Fruit fly (Drosophila melanogaster) whole organism, embryonic: ENCODE results near the gene CG14958.

Experiments
- Antp ChIP-seq: fragments of 200-800 bp; sonication (Bioruptor generic); optimal IDR thresholded peaks from 3 replicates; lab custom pipeline; 2016; ENCODE audit warnings: missing biosample characterization, missing genetic modification characterization
- Asciz ChIP-seq: fragments of 200-800 bp; sonication (Bioruptor generic); optimal IDR thresholded peaks from 2 replicates; lab custom pipeline; 2017; ENCODE audit warnings: missing biosample characterization, mild to moderate bottlenecking, missing genetic modification characterization, missing genetic modification reagents
- B-H2 ChIP-seq: fragments of 200-800 bp; sonication (Bioruptor generic); optimal IDR thresholded peaks from 2 replicates; lab custom pipeline; 2018; ENCODE audit warnings: missing biosample characterization, mild to moderate bottlenecking, missing genetic modification characterization
- Bgb ChIP-seq: fragments of 200-800 bp; sonication (Bioruptor generic); IDR thresholded peaks from 2 replicates; pipeline ENCODE4 v1.3.6; 2022; ENCODE audit warnings: missing biosample characterization, missing genetic modification characterization; ENCODE audit not compliant: partially characterized antibody
- Bteb2 ChIP-seq: fragments of 200-800 bp; sonication (Bioruptor generic); optimal IDR thresholded peaks from 2 replicates; lab custom pipeline; 2016; ENCODE audit warnings: missing biosample characterization, missing genetic modification characterization
- CG10267 ChIP-seq: fragments of 200-800 bp; sonication (Bioruptor generic); optimal IDR thresholded peaks from 2 replicates; lab custom pipeline; 2018; ENCODE audit warnings: missing biosample characterization, mild to moderate bottlenecking, missing genetic modification characterization, moderate library complexity
- CG10321 ChIP-seq: fragments of 200-800 bp; sonication (Bioruptor generic); IDR thresholded peaks from 2 replicates; pipeline ENCODE4 v1.3.6; 2022; ENCODE audit warnings: missing biosample characterization, missing genetic modification characterization
- CG11085 ChIP-seq: fragments of 200-800 bp; sonication (Bioruptor generic); IDR thresholded peaks from 2 replicates; pipeline ENCODE4 v1.3.6; 2022; ENCODE audit warnings: missing biosample characterization, missing genetic modification characterization
- CG13287 ChIP-seq: fragments of 200-800 bp; sonication (Bioruptor generic); IDR thresholded peaks from 2 replicates; pipeline ENCODE4 v1.3.6; 2022; ENCODE audit warnings: missing biosample characterization, missing genetic modification characterization; ENCODE audit not compliant: partially characterized antibody
- CG13296 ChIP-seq: fragments of 200-800 bp; sonication (Bioruptor generic); optimal IDR thresholded peaks from 3 replicates; lab custom pipeline; 2018; ENCODE audit warnings: missing biosample characterization, mild to moderate bottlenecking, missing genetic modification characterization
- CG13624 ChIP-seq: fragments of 200-800 bp; sonication (Bioruptor generic); optimal IDR thresholded peaks from 2 replicates; lab custom pipeline; 2016; ENCODE audit warnings: missing biosample characterization, missing genetic modification characterization
- CG14965 ChIP-seq: fragments of 200-800 bp; sonication (Bioruptor generic); optimal IDR thresholded peaks from 2 replicates; lab custom pipeline; 2016; ENCODE audit warnings: missing biosample characterization, missing genetic modification characterization, borderline replicate concordance
- CG2120 ChIP-seq: fragments of 200-800 bp; sonication (Bioruptor generic); optimal IDR thresholded peaks from 3 replicates; lab custom pipeline; 2016; ENCODE audit warnings: missing biosample characterization, missing genetic modification characterization
- CG30403 ChIP-seq: fragments of 200-800 bp; sonication (Bioruptor generic); optimal IDR thresholded peaks from 3 replicates; lab custom pipeline; 2016; ENCODE audit warnings: missing biosample characterization, missing genetic modification characterization
- CG3407 ChIP-seq: fragments of 200-800 bp; sonication (Bioruptor generic); optimal IDR thresholded peaks from 2 replicates; lab custom pipeline; 2018; ENCODE audit warnings: missing biosample characterization, mild to moderate bottlenecking, missing genetic modification characterization
- CG42726 ChIP-seq: fragments of 200-800 bp; sonication (Bioruptor generic); IDR thresholded peaks from 2 replicates; pipeline ENCODE4 v1.3.6; 2022; ENCODE audit warnings: missing biosample characterization, missing genetic modification characterization; ENCODE audit not compliant: partially characterized antibody
- CG8924 ChIP-seq: fragments of 200-800 bp; optimal IDR thresholded peaks from 3 replicates; lab custom pipeline; 2019; ENCODE audit warnings: missing biosample characterization, mild to moderate bottlenecking, missing genetic modification characterization, moderate library complexity
- CG9727 ChIP-seq: fragments of 200-800 bp; sonication (Bioruptor generic); optimal IDR thresholded peaks from 3 replicates; lab custom pipeline; 2017; ENCODE audit warnings: missing biosample characterization, mild to moderate bottlenecking, missing genetic modification characterization
- CG9817 ChIP-seq: fragments of 200-800 bp; sonication (Bioruptor generic); optimal IDR thresholded peaks from 2 replicates; lab custom pipeline; 2018; ENCODE audit warnings: missing biosample characterization, mild to moderate bottlenecking, missing genetic modification characterization, moderate library complexity
- CHES-1-like ChIP-seq: fragments of 200-800 bp; sonication (Bioruptor generic); optimal IDR thresholded peaks from 2 replicates; lab custom pipeline; 2016; ENCODE audit warnings: missing biosample characterization, missing genetic modification characterization
- Dad ChIP-seq: fragments of 200-800 bp; sonication (Bioruptor generic); optimal IDR thresholded peaks from 3 replicates; lab custom pipeline; 2016; ENCODE audit warnings: missing biosample characterization, missing genetic modification characterization
- ERR ChIP-seq: fragments of 200-800 bp; sonication (Bioruptor generic); optimal IDR thresholded peaks from 2 replicates; lab custom pipeline; 2016; ENCODE audit warnings: missing biosample characterization, missing genetic modification characterization
- Eip74EF ChIP-seq, 2 experiments: fragments of 200-800 bp in 1 of 2; fragments of >200 bp in 1 of 2; sonication (Bioruptor generic) in 1 of 2; optimal IDR thresholded peaks; 2 replicates each; lab custom pipeline; 2017 to 2019; ENCODE audit warnings: missing biosample characterization in 2 of 2, missing genetic modification characterization in 2 of 2, mild to moderate bottlenecking in 1 of 2, moderate library complexity in 1 of 2
- Ets65A ChIP-seq: fragments of 200-800 bp; sonication (Bioruptor generic); peaks from one replicate; lab custom pipeline; 2016; ENCODE audit warnings: missing biosample characterization, missing genetic modification characterization
- Fer1 ChIP-seq: fragments of 200-800 bp; sonication (Bioruptor generic); optimal IDR thresholded peaks from 2 replicates; lab custom pipeline; 2017; ENCODE audit warnings: missing biosample characterization, mild to moderate bottlenecking, missing genetic modification characterization
- Hr78 ChIP-seq, 2 experiments: fragments of 200-800 bp in 1 of 2; fragments of >200 bp in 1 of 2; sonication (Bioruptor generic) in 1 of 2; optimal IDR thresholded peaks; 2 replicates each; lab custom pipeline; 2017 to 2019; ENCODE audit warnings: missing biosample characterization in 2 of 2, missing genetic modification characterization in 2 of 2, mild to moderate bottlenecking in 1 of 2, moderate library complexity in 1 of 2
- MESR4 ChIP-seq: fragments of 200-800 bp; sonication (Bioruptor generic); optimal IDR thresholded peaks from 2 replicates; lab custom pipeline; 2018; ENCODE audit warnings: missing biosample characterization, mild to moderate bottlenecking, missing genetic modification characterization, moderate library complexity
- Rfx ChIP-seq: fragments of 200-800 bp; sonication (Bioruptor generic); IDR thresholded peaks from 2 replicates; pipeline ENCODE4 v1.3.6; 2022; ENCODE audit warnings: missing biosample characterization, missing genetic modification characterization
- YL-1 ChIP-seq: fragments of 200-800 bp; sonication (Bioruptor generic); optimal IDR thresholded peaks from 3 replicates; lab custom pipeline; 2017; ENCODE audit warnings: missing biosample characterization, mild to moderate bottlenecking, missing genetic modification characterization
- bbx ChIP-seq: fragments of 200-800 bp; sonication (Bioruptor generic); IDR thresholded peaks from 2 replicates; pipeline ENCODE4 v1.3.6; 2022; ENCODE audit warnings: missing biosample characterization, missing genetic modification characterization; ENCODE audit not compliant: partially characterized antibody
- chinmo ChIP-seq: fragments of 200-800 bp; sonication (Bioruptor generic); IDR thresholded peaks from 4 replicates; pipeline ENCODE4 v1.3.6; 2022; ENCODE audit warnings: missing biosample characterization, missing genetic modification characterization; ENCODE audit not compliant: partially characterized antibody
- chm ChIP-seq: fragments of 200-800 bp; sonication (Bioruptor generic); IDR thresholded peaks from 2 replicates; pipeline ENCODE4 v1.3.6; 2022; ENCODE audit warnings: missing biosample characterization, missing genetic modification characterization
- crp ChIP-seq, 2 experiments: fragments of 200-800 bp; sonication (Bioruptor generic); optimal IDR thresholded peaks; 2 replicates in 1 of 2; 3 replicates in 1 of 2; lab custom pipeline; 2017; ENCODE audit warnings: missing biosample characterization in 2 of 2, missing genetic modification characterization in 2 of 2, mild to moderate bottlenecking in 1 of 2, moderate library complexity in 1 of 2
- dpn ChIP-seq, 2 experiments: fragments of 200-800 bp; sonication (Bioruptor generic); optimal IDR thresholded peaks; 3 replicates each; lab custom pipeline; 2016; ENCODE audit warnings: missing biosample characterization in 2 of 2, missing genetic modification characterization in 2 of 2
- fd64A ChIP-seq: fragments of 200-800 bp; sonication (Bioruptor generic); optimal IDR thresholded peaks from 3 replicates; lab custom pipeline; 2018; ENCODE audit warnings: missing biosample characterization, mild to moderate bottlenecking, missing genetic modification characterization
- grau ChIP-seq: fragments of 200-800 bp; optimal IDR thresholded peaks from 3 replicates; lab custom pipeline; 2019; ENCODE audit warnings: missing biosample characterization, mild to moderate bottlenecking, missing genetic modification characterization, moderate library complexity
- hbn ChIP-seq: fragments of 200-800 bp; sonication (Bioruptor generic); IDR thresholded peaks from 2 replicates; pipeline ENCODE4 v1.3.6; 2022; ENCODE audit warnings: missing biosample characterization, missing genetic modification characterization; ENCODE audit not compliant: partially characterized antibody
- nerfin-1 ChIP-seq: fragments of 200-800 bp; sonication (Bioruptor generic); optimal IDR thresholded peaks from 3 replicates; lab custom pipeline; 2019; ENCODE audit warnings: missing biosample characterization, mild to moderate bottlenecking, missing genetic modification characterization, moderate library complexity
- nmo ChIP-seq: fragments of 200-800 bp; sonication (Bioruptor generic); optimal IDR thresholded peaks from 2 replicates; lab custom pipeline; 2018; ENCODE audit warnings: missing biosample characterization, mild to moderate bottlenecking, missing genetic modification characterization, moderate library complexity
- oc ChIP-seq: fragments of 200-800 bp; sonication (Bioruptor generic); optimal IDR thresholded peaks from 2 replicates; lab custom pipeline; 2018; ENCODE audit warnings: missing biosample characterization, mild to moderate bottlenecking, missing genetic modification characterization, moderate library complexity
- pho ChIP-seq: fragments of 200-800 bp; sonication (Bioruptor generic); optimal IDR thresholded peaks from 2 replicates; lab custom pipeline; 2016; ENCODE audit warnings: missing biosample characterization, missing genetic modification characterization
- pzg ChIP-seq: fragments of 200-800 bp; sonication (Bioruptor generic); optimal IDR thresholded peaks from 3 replicates; lab custom pipeline; 2018; ENCODE audit warnings: missing biosample characterization, mild to moderate bottlenecking, missing genetic modification characterization, moderate library complexity
- sna ChIP-seq: fragments of 200-800 bp; sonication (Bioruptor generic); IDR thresholded peaks from 2 replicates; pipeline ENCODE4 v1.3.6; 2022; ENCODE audit warnings: missing biosample characterization, missing genetic modification characterization; ENCODE audit not compliant: partially characterized antibody
- sug ChIP-seq: fragments of 200-800 bp; optimal IDR thresholded peaks from 2 replicates; lab custom pipeline; 2019; ENCODE audit warnings: missing biosample characterization, mild to moderate bottlenecking, missing genetic modification characterization, moderate library complexity
- toy ChIP-seq: fragments of 200-800 bp; sonication (Bioruptor generic); IDR thresholded peaks from 2 replicates; pipeline ENCODE4 v1.3.6; 2022; ENCODE audit warnings: missing biosample characterization, missing genetic modification characterization
- trem ChIP-seq: fragments of 200-800 bp; optimal IDR thresholded peaks from 3 replicates; lab custom pipeline; 2019; ENCODE audit warnings: missing biosample characterization, mild to moderate bottlenecking, missing genetic modification characterization, moderate library complexity
- twi ChIP-seq: fragments of 200-800 bp; optimal IDR thresholded peaks from 2 replicates; lab custom pipeline; 2019; ENCODE audit warnings: missing biosample characterization, mild to moderate bottlenecking, missing genetic modification characterization, moderate library complexity
- unpg ChIP-seq: fragments of 200-800 bp; sonication (Bioruptor generic); optimal IDR thresholded peaks from 3 replicates; lab custom pipeline; 2018; ENCODE audit warnings: missing biosample characterization, mild to moderate bottlenecking, missing genetic modification characterization, moderate library complexity
- zf30C ChIP-seq: fragments of 200-800 bp; sonication (Bioruptor generic); optimal IDR thresholded peaks from 3 replicates; lab custom pipeline; 2018; ENCODE audit warnings: missing biosample characterization, mild to moderate bottlenecking, missing genetic modification characterization

The CG14958 gene

DNA sequence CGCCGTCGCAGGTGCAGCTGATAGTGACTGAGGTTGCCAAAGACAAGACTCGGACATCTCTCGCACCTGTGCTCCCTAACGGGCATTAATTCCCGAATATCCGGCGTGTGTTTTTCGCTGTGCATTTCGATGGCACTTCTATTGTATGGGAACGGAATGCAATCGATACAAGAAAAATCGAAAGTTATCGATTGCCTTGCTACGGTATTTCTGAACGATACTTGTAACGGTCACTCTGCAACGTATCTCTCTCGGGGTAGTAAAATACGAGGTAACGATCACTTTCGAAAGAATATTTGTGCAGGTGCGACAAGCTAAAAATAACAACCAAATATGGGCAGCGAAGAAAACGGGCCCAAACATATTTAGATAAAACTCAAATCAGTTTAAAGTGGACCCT is 24.8 kb upstream of the CG14958 start, which contains the start of gene CG32280 (continued):
- TF ChIP-seq Rfx (GFP tag; lab: Robert Waterston, UW), result peak; percentile 43; the same call in 1 of the 2 replicates
- no peak for TF ChIP-seq twi (tag; lab: Kevin White, UChicago)
- peak; percentile 84 for TF ChIP-seq MESR4 (GFP tag; lab: Kevin White, UChicago)
- peak; percentile 30 for TF ChIP-seq grau (tag; lab: Kevin White, UChicago)
- TF ChIP-seq unpg (GFP tag; lab: Kevin White, UChicago), result peak; percentile 20
- TF ChIP-seq chm, result peak; percentile 40; the same call in 1 of the 2 replicates
- TF ChIP-seq oc, result no peak
- TF ChIP-seq CG11085, result no peak
- no peak for TF ChIP-seq CG14965 (GFP tag; lab: Kevin White, UChicago)
- no peak for TF ChIP-seq Hr78 (GFP tag; optimal IDR thresholded peaks at IDR 0.05; lab: Kevin White, UChicago)
- peak; percentile 91 for TF ChIP-seq bbx (GFP tag; lab: Robert Waterston, UW)
- peak; percentile 38 for TF ChIP-seq nmo (GFP tag; lab: Kevin White, UChicago)
- peak; percentile 91 for TF ChIP-seq pzg
- TF ChIP-seq CG13624 (GFP tag; lab: Kevin White, UChicago), result peak; percentile 24
- no peak for TF ChIP-seq fd64A
- TF ChIP-seq dpn (GFP tag; optimal IDR thresholded peaks at IDR 0.05; lab: Kevin White, UChicago), result peak; percentile 13 to 38
- TF ChIP-seq CG9817 (tag; lab: Kevin White, UChicago), result no peak
- no peak for TF ChIP-seq CHES-1-like
- peak; percentile 48 for TF ChIP-seq CG10267 (tag; lab: Kevin White, UChicago)
- peak; percentile 91 for TF ChIP-seq CG13287 (GFP tag; lab: Robert Waterston, UW)
- TF ChIP-seq nerfin-1, result peak; percentile 58
- TF ChIP-seq CG3407 (GFP tag; lab: Kevin White, UChicago), result no peak
- TF ChIP-seq Antp, result peak; percentile 35
- peak; percentile 59 for TF ChIP-seq trem (tag; lab: Kevin White, UChicago)
- peak; percentile 22 for TF ChIP-seq sug (tag; lab: Kevin White, UChicago)
- peak; percentile 55 for TF ChIP-seq CG13296
- peak; percentile 91 for TF ChIP-seq hbn (GFP tag; lab: Robert Waterston, UW)
- peak; percentile 51 for TF ChIP-seq CG2120 (GFP tag; lab: Kevin White, UChicago)
- no peak for TF ChIP-seq toy (GFP tag; lab: Robert Waterston, UW)
- TF ChIP-seq Bteb2, result peak; percentile 5
- TF ChIP-seq Asciz, result no peak
- peak; percentile 40 for TF ChIP-seq Fer1 (GFP tag; lab: Kevin White, UChicago)
- no peak for TF ChIP-seq Ets65A
- peak; percentile 95 for TF ChIP-seq Bgb
- TF ChIP-seq crp (GFP tag; optimal IDR thresholded peaks at IDR 0.05; lab: Kevin White, UChicago), result no peak
- TF ChIP-seq sna, result peak; percentile 81
- TF ChIP-seq zf30C, result peak; percentile 85
- no peak for TF ChIP-seq CG10321 (GFP tag; lab: Robert Waterston, UW)
- TF ChIP-seq Eip74EF (GFP tag; optimal IDR thresholded peaks at IDR 0.05; lab: Kevin White, UChicago), result no peak
- peak; percentile 32 for TF ChIP-seq Dad (GFP tag; lab: Kevin White, UChicago)
- TF ChIP-seq pho (GFP tag; lab: Kevin White, UChicago), result no peak
- TF ChIP-seq CG9727 (GFP tag; lab: Kevin White, UChicago), result no peak
- TF ChIP-seq ERR (GFP tag; lab: Kevin White, UChicago), result peak; percentile 5
- peak; percentile 20 for TF ChIP-seq B-H2 (GFP tag; lab: Kevin White, UChicago)
- TF ChIP-seq chinmo (GFP tag; lab: Robert Waterston, UW), result peak; percentile 92; the same call in 3 of the 4 replicates
- peak; percentile 6 for TF ChIP-seq CG30403
- peak; percentile 24 for TF ChIP-seq YL-1 (GFP tag; lab: Kevin White, UChicago)
- peak; percentile 47 for TF ChIP-seq CG8924
- TF ChIP-seq CG42726 (GFP tag; lab: Robert Waterston, UW), result peak; percentile 76; the same call in 1 of the 2 replicates
